Fruit fly (Drosophila melanogaster) S2 (cell line): Measurements from ENCODE around the gene CG31415.

Source experiments
- CG8478 ChIP-seq: fragments of >200 bp; optimal IDR thresholded peaks from 2 replicates; lab custom pipeline; 2018
- CTCF ChIP-seq, 2 experiments: fragments of >200 bp; optimal IDR thresholded peaks; 2 replicates each; lab custom pipeline; 2018

- TF ChIP-seq CG8478 (lab: Kevin White, UChicago) (no peak), CTCF (optimal IDR thresholded peaks at IDR 0.05; lab: Kevin White, UChicago) (peak in 1 of 2 experiments; percentile 16)
Measured at dm6 chr3R:9767620-9768592, 24.6 kb downstream of the CG31415 start, which contains the start of gene Naa80.
